Worm (Caenorhabditis elegans) whole organism, early embryonic: Measurements from ENCODE around the gene phf-34.

Experiments used
- aly-1 ChIP-seq: sonication (generic microtip); optimal IDR thresholded peaks from 2 replicates; lab custom pipeline; 2016; ENCODE audit warnings: missing genetic modification characterization, missing compliant biosample characterization
- ama-1 ChIP-seq: fragments of 150-350 bp; optimal IDR thresholded peaks from 2 replicates; lab custom pipeline; 2014
- ceh-13 ChIP-seq: fragments of 200-800 bp; sonication (Bioruptor generic); optimal IDR thresholded peaks from 2 replicates; lab custom pipeline; 2018; ENCODE audit warnings: mild to moderate bottlenecking, missing genetic modification characterization, missing compliant biosample characterization
- ceh-36 ChIP-seq: sonication (generic microtip); optimal IDR thresholded peaks from 2 replicates; lab custom pipeline; 2016; ENCODE audit warnings: missing genetic modification characterization, inconsistent platforms, missing compliant biosample characterization
- flt-1 ChIP-seq: fragments of 200-800 bp; sonication (Bioruptor generic); IDR thresholded peaks from 2 replicates; pipeline ENCODE4 v1.3.6; 2022; ENCODE audit warnings: missing genetic modification characterization, missing compliant biosample characterization
- hmg-4 ChIP-seq: fragments of 200-800 bp; sonication (Bioruptor generic); optimal IDR thresholded peaks from 2 replicates; lab custom pipeline; 2018; ENCODE audit warnings: mild to moderate bottlenecking, missing genetic modification characterization, missing compliant biosample characterization
- hnd-1 ChIP-seq: sonication (generic microtip); optimal IDR thresholded peaks from 2 replicates; lab custom pipeline; 2016; ENCODE audit warnings: missing genetic modification characterization, missing compliant biosample characterization
- pes-1 ChIP-seq: fragments of 200-800 bp; sonication (Bioruptor generic); IDR thresholded peaks from 2 replicates; pipeline ENCODE4 v1.3.6; 2022; ENCODE audit warnings: missing genetic modification reagents, missing genetic modification characterization, missing compliant biosample characterization
- scrt-1 ChIP-seq: fragments of 200-800 bp; sonication (Bioruptor generic); IDR thresholded peaks from 2 replicates; pipeline ENCODE4 v1.3.6; 2022; ENCODE audit warnings: missing genetic modification characterization, missing compliant biosample characterization

ce11 chrX:9892323-9892722 lies 7.0 kb downstream of the phf-34 start, which contains the start of gene F21G4.1:
- TF ChIP-seq pes-1 (GFP tag; lab: Robert Waterston, UW), result no peak
- no peak for TF ChIP-seq hnd-1 (tag; lab: Kevin White, UChicago)
- TF ChIP-seq hmg-4, result no peak
- no peak for TF ChIP-seq ceh-13
- no peak for TF ChIP-seq scrt-1 (GFP tag; lab: Robert Waterston, UW)
- TF ChIP-seq flt-1 (GFP tag; lab: Robert Waterston, UW), result no peak
- no peak for TF ChIP-seq ceh-36 (tag; lab: Kevin White, UChicago)
- TF ChIP-seq ama-1 (lab: Kevin White, UChicago), result no peak
- TF ChIP-seq aly-1 (tag; lab: Kevin White, UChicago), result no peak
